Fruit fly (Drosophila melanogaster) whole organism, embryonic: ENCODE results near the gene CG3339.

Experiments used
- Ada2b ChIP-seq: fragments of 200-800 bp; sonication (Bioruptor generic); IDR thresholded peaks from 2 replicates; pipeline ENCODE4 v1.3.6; 2022; ENCODE audit warnings: missing biosample characterization, missing genetic modification characterization
- Bgb ChIP-seq: fragments of 200-800 bp; sonication (Bioruptor generic); IDR thresholded peaks from 2 replicates; pipeline ENCODE4 v1.3.6; 2022; ENCODE audit warnings: missing biosample characterization, missing genetic modification characterization; ENCODE audit not compliant: partially characterized antibody
- CG11504 ChIP-seq: fragments of 200-800 bp; sonication (Bioruptor generic); optimal IDR thresholded peaks from 3 replicates; lab custom pipeline; 2019; ENCODE audit warnings: missing biosample characterization, mild to moderate bottlenecking, missing genetic modification characterization, moderate library complexity
- CG15514 ChIP-seq: fragments of 200-800 bp; sonication (Bioruptor generic); optimal IDR thresholded peaks from 3 replicates; lab custom pipeline; 2017; ENCODE audit warnings: missing biosample characterization, missing genetic modification characterization, mild to moderate bottlenecking, moderate library complexity, missing genetic modification reagents
- CG1603 ChIP-seq: fragments of 200-800 bp; sonication (Bioruptor generic); optimal IDR thresholded peaks from 2 replicates; lab custom pipeline; 2019; ENCODE audit warnings: missing biosample characterization, mild to moderate bottlenecking, missing genetic modification characterization, moderate library complexity
- CG16813 ChIP-seq: fragments of 200-800 bp; sonication (Bioruptor generic); IDR thresholded peaks from 3 replicates; pipeline ENCODE4 v1.3.6; 2022; ENCODE audit warnings: missing biosample characterization, missing genetic modification characterization; ENCODE audit not compliant: partially characterized antibody
- CG17361 ChIP-seq: fragments of 200-800 bp; sonication (Bioruptor generic); IDR thresholded peaks from 3 replicates; pipeline ENCODE4 v1.3.6; 2022; ENCODE audit warnings: missing biosample characterization, missing genetic modification characterization
- CG1792 ChIP-seq: fragments of 200-800 bp; sonication (Bioruptor generic); optimal IDR thresholded peaks from 2 replicates; lab custom pipeline; 2016; ENCODE audit warnings: missing biosample characterization, missing genetic modification characterization
- CG18599 ChIP-seq: fragments of 200-800 bp; sonication (Bioruptor generic); optimal IDR thresholded peaks from 3 replicates; lab custom pipeline; 2017; ENCODE audit warnings: missing biosample characterization, missing genetic modification characterization, mild to moderate bottlenecking, moderate library complexity, missing genetic modification reagents
- CG32767 ChIP-seq: fragments of 200-800 bp; sonication (Bioruptor generic); IDR thresholded peaks from 2 replicates; pipeline ENCODE4 v1.3.6; 2022; ENCODE audit warnings: missing biosample characterization, missing genetic modification characterization
- CG3281 ChIP-seq: fragments of 200-800 bp; sonication (Bioruptor generic); optimal IDR thresholded peaks from 3 replicates; lab custom pipeline; 2017; ENCODE audit warnings: missing biosample characterization, mild to moderate bottlenecking, missing genetic modification characterization
- CG3995 ChIP-seq: fragments of 200-800 bp; sonication (Bioruptor generic); optimal IDR thresholded peaks from 3 replicates; lab custom pipeline; 2016; ENCODE audit warnings: missing biosample characterization, missing genetic modification characterization
- CG6175 ChIP-seq: fragments of 200-800 bp; sonication (Bioruptor generic); IDR thresholded peaks from 3 replicates; pipeline ENCODE4 v1.3.6; 2022; ENCODE audit warnings: missing biosample characterization, missing genetic modification characterization
- CG6654 ChIP-seq: fragments of 200-800 bp; sonication (Bioruptor generic); optimal IDR thresholded peaks from 2 replicates; lab custom pipeline; 2017; ENCODE audit warnings: missing biosample characterization, mild to moderate bottlenecking, missing genetic modification characterization
- CG8089 ChIP-seq: fragments of 200-800 bp; sonication (Bioruptor generic); optimal IDR thresholded peaks from 3 replicates; lab custom pipeline; 2016; ENCODE audit warnings: missing biosample characterization, missing genetic modification characterization
- CG9797 ChIP-seq: fragments of 200-800 bp; sonication (Bioruptor generic); optimal IDR thresholded peaks from 3 replicates; lab custom pipeline; 2018; ENCODE audit warnings: missing biosample characterization, mild to moderate bottlenecking, missing genetic modification characterization
- Camta ChIP-seq: fragments of 200-800 bp; sonication (Bioruptor generic); optimal IDR thresholded peaks from 2 replicates; lab custom pipeline; 2016; ENCODE audit warnings: missing biosample characterization, missing genetic modification characterization
- Dp ChIP-seq: fragments of 200-800 bp; sonication (Bioruptor generic); optimal IDR thresholded peaks from 2 replicates; lab custom pipeline; 2018; ENCODE audit warnings: missing biosample characterization, mild to moderate bottlenecking, missing genetic modification characterization, moderate library complexity
- ERR ChIP-seq: fragments of 200-800 bp; sonication (Bioruptor generic); optimal IDR thresholded peaks from 2 replicates; lab custom pipeline; 2016; ENCODE audit warnings: missing biosample characterization, missing genetic modification characterization
- Ets65A ChIP-seq: fragments of 200-800 bp; sonication (Bioruptor generic); peaks from one replicate; lab custom pipeline; 2016; ENCODE audit warnings: missing biosample characterization, missing genetic modification characterization
- HLH4C ChIP-seq: fragments of 200-800 bp; sonication (Bioruptor generic); IDR thresholded peaks from 3 replicates; pipeline ENCODE4 v1.3.6; 2022; ENCODE audit warnings: missing biosample characterization, missing genetic modification characterization; ENCODE audit not compliant: partially characterized antibody
- HmgD ChIP-seq: fragments of 200-800 bp; sonication (Bioruptor generic); optimal IDR thresholded peaks from 3 replicates; lab custom pipeline; 2016; ENCODE audit warnings: missing biosample characterization, missing genetic modification characterization
- Jarid2 ChIP-seq: fragments of 200-800 bp; sonication (Bioruptor generic); optimal IDR thresholded peaks from 3 replicates; lab custom pipeline; 2017; ENCODE audit warnings: mild to moderate bottlenecking, missing biosample characterization, missing genetic modification reagents, missing genetic modification characterization
- Lhr ChIP-seq: fragments of 200-800 bp; sonication (Bioruptor generic); optimal IDR thresholded peaks from 3 replicates; lab custom pipeline; 2017; ENCODE audit warnings: mild to moderate bottlenecking, missing biosample characterization, missing genetic modification reagents, missing genetic modification characterization
- Myb ChIP-seq: fragments of 200-800 bp; sonication (Bioruptor generic); optimal IDR thresholded peaks from 2 replicates; lab custom pipeline; 2016; ENCODE audit warnings: missing biosample characterization, missing genetic modification characterization
- Ptx1 ChIP-seq: fragments of 200-800 bp; sonication (Bioruptor generic); IDR thresholded peaks from 2 replicates; pipeline ENCODE4 v1.3.6; 2022; ENCODE audit warnings: missing biosample characterization, missing genetic modification characterization
- amos ChIP-seq: fragments of 200-800 bp; sonication (Bioruptor generic); IDR thresholded peaks from 2 replicates; pipeline ENCODE4 v1.3.6; 2022; ENCODE audit warnings: missing biosample characterization, missing genetic modification characterization; ENCODE audit not compliant: partially characterized antibody
- cg ChIP-seq: fragments of 200-800 bp; sonication (Bioruptor generic); optimal IDR thresholded peaks from 3 replicates; lab custom pipeline; 2019; ENCODE audit warnings: missing biosample characterization, mild to moderate bottlenecking, missing genetic modification characterization, moderate library complexity
- cwo ChIP-seq: fragments of 200-800 bp; sonication (Bioruptor generic); optimal IDR thresholded peaks from 3 replicates; lab custom pipeline; 2017; ENCODE audit warnings: missing biosample characterization, missing genetic modification characterization, mild to moderate bottlenecking, moderate library complexity, missing genetic modification reagents
- grn ChIP-seq: fragments of 200-800 bp; sonication (Bioruptor generic); optimal IDR thresholded peaks from 3 replicates; lab custom pipeline; 2017; ENCODE audit warnings: missing biosample characterization, missing genetic modification characterization
- gsb-n ChIP-seq: fragments of 200-800 bp; sonication (Bioruptor generic); optimal IDR thresholded peaks from 3 replicates; lab custom pipeline; 2018; ENCODE audit warnings: missing biosample characterization, mild to moderate bottlenecking, missing genetic modification characterization
- hkb ChIP-seq, 2 experiments: fragments of 200-800 bp in 1 of 2; fragments of >200 bp in 1 of 2; sonication (Bioruptor generic) in 1 of 2; IDR thresholded peaks in 1 of 2; optimal IDR thresholded peaks in 1 of 2; 2 replicates each; pipeline versions ENCODE4 v1.3.6 to Lab custom; 2017 to 2022; ENCODE audit warnings: missing biosample characterization in 1 of 2, missing genetic modification characterization in 1 of 2
- lov ChIP-seq, 2 experiments: fragments of 200-800 bp in 1 of 2; fragments of >200 bp in 1 of 2; sonication (Bioruptor generic) in 1 of 2; IDR thresholded peaks in 1 of 2; optimal IDR thresholded peaks in 1 of 2; 2 replicates in 1 of 2; 3 replicates in 1 of 2; pipeline versions ENCODE4 v1.3.6 to Lab custom; 2017 to 2022; ENCODE audit warnings: missing biosample characterization in 1 of 2, missing genetic modification characterization in 1 of 2
- phol ChIP-seq: fragments of 200-800 bp; sonication (Bioruptor generic); optimal IDR thresholded peaks from 3 replicates; lab custom pipeline; 2018; ENCODE audit warnings: missing biosample characterization, mild to moderate bottlenecking, missing genetic modification characterization, moderate library complexity
- pros ChIP-seq: fragments of 200-800 bp; sonication (Bioruptor generic); optimal IDR thresholded peaks from 3 replicates; lab custom pipeline; 2019; ENCODE audit warnings: missing biosample characterization, mild to moderate bottlenecking, missing genetic modification characterization, moderate library complexity
- pzg ChIP-seq: fragments of 200-800 bp; sonication (Bioruptor generic); optimal IDR thresholded peaks from 3 replicates; lab custom pipeline; 2018; ENCODE audit warnings: missing biosample characterization, mild to moderate bottlenecking, missing genetic modification characterization, moderate library complexity
- slbo ChIP-seq: fragments of 200-800 bp; sonication (Bioruptor generic); IDR thresholded peaks from 2 replicates; pipeline ENCODE4 v1.3.6; 2022; ENCODE audit warnings: missing biosample characterization, missing genetic modification characterization
- tll ChIP-seq, 2 experiments: fragments of 200-800 bp in 1 of 2; fragments of >200 bp in 1 of 2; sonication (Bioruptor generic) in 1 of 2; optimal IDR thresholded peaks; 2 replicates each; lab custom pipeline; 2017 to 2019; ENCODE audit warnings: missing biosample characterization in 2 of 2, missing genetic modification characterization in 2 of 2, mild to moderate bottlenecking in 1 of 2, moderate library complexity in 1 of 2
- usp ChIP-seq: fragments of >200 bp; optimal IDR thresholded peaks from 2 replicates; lab custom pipeline; 2017; ENCODE audit warnings: missing biosample characterization, missing genetic modification characterization
- z ChIP-seq: fragments of 200-800 bp; sonication (Bioruptor generic); IDR thresholded peaks from 3 replicates; pipeline ENCODE4 v1.3.6; 2022; ENCODE audit warnings: missing biosample characterization, missing genetic modification characterization

Gene CG3339

DNA sequence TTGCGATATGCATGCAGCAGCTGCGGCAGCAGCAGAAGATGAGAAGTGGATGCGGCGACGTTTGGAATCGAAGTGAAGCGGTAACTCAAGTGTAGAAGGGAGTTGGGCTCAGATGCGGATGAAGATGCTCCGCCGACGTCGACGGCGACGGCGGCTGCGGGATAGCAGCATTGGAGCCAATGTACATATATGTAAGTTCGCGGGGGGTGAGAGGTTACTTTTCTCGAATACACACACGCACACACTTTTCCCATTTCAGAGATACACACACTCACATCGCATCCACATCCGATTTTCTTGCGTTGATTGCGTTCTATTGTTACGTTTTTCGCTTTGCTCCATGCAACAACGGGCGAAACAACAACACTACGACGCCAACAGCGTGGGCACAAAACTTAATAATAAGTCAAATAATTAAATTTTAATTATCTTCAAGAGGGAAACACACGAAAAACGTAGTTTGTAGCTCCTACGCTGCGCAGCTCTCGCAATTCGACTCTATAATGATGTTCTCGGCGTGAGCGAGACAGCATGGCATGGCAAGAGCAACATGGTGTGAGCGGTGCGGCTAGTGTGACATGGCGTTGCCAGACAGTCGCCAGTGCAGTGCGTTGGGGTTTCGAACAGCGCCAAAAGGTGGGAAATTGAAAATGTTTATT, 77.3 kb downstream of the CG3339 start, which contains the start of gene CG18766 (continued):
- TF ChIP-seq CG15514 (GFP tag; lab: Kevin White, UChicago): peak; percentile 64
- TF ChIP-seq CG18599: peak; percentile 4
- TF ChIP-seq CG1792 (GFP tag; lab: Kevin White, UChicago): peak; percentile 5
- TF ChIP-seq cwo (GFP tag; lab: Kevin White, UChicago): no peak
- TF ChIP-seq CG11504 (tag; lab: Kevin White, UChicago): peak; percentile 68
- peak; percentile 31 for TF ChIP-seq CG3995 (GFP tag; lab: Kevin White, UChicago)
- peak; percentile 61 for TF ChIP-seq slbo
- TF ChIP-seq CG6654 (GFP tag; lab: Kevin White, UChicago): no peak
- no peak for TF ChIP-seq lov (optimal IDR thresholded peaks at IDR 0.05; lab: Kevin White, UChicago)
- 0 out of 3 replicates have a peak, but pooled peaks have one; percentile 30 for TF ChIP-seq lov (GFP tag; IDR thresholded peaks at IDR 0.05; lab: Robert Waterston, UW)
- TF ChIP-seq z (GFP tag; lab: Robert Waterston, UW): no peak
- TF ChIP-seq phol (tag; lab: Kevin White, UChicago): peak; percentile 40
- TF ChIP-seq HLH4C (GFP tag; lab: Robert Waterston, UW): peak; percentile 30; the same call in 1 of the 3 replicates
- peak; percentile 86 for TF ChIP-seq HmgD (GFP tag; lab: Kevin White, UChicago)
- TF ChIP-seq Myb (GFP tag; lab: Kevin White, UChicago): peak; percentile 77
- peak; percentile 4 for TF ChIP-seq pros (GFP tag; lab: Kevin White, UChicago)
- peak; percentile 28; the same call in 1 of the 2 replicates for TF ChIP-seq Ptx1 (GFP tag; lab: Robert Waterston, UW)
- TF ChIP-seq gsb-n (tag; lab: Kevin White, UChicago): peak; percentile 5
- TF ChIP-seq Ada2b: no peak
- TF ChIP-seq hkb (optimal IDR thresholded peaks at IDR 0.05; lab: Kevin White, UChicago): peak; percentile 55
- TF ChIP-seq hkb (GFP tag; IDR thresholded peaks at IDR 0.05; lab: Robert Waterston, UW): no peak
- peak; percentile 41 for TF ChIP-seq grn (GFP tag; lab: Kevin White, UChicago)
- no peak for TF ChIP-seq CG3281
- TF ChIP-seq amos: peak; percentile 45
- peak; percentile 45 for TF ChIP-seq ERR (GFP tag; lab: Kevin White, UChicago)
- peak; percentile 41; the same call in 1 of the 2 replicates for TF ChIP-seq Bgb (GFP tag; lab: Robert Waterston, UW)
- TF ChIP-seq usp (GFP tag; lab: Kevin White, UChicago): no peak
- peak; percentile 7 for TF ChIP-seq CG8089 (GFP tag; lab: Kevin White, UChicago)
- TF ChIP-seq Ets65A: peak; percentile 41
- TF ChIP-seq cg: peak; percentile 84
- TF ChIP-seq Camta (GFP tag; lab: Kevin White, UChicago): peak; percentile 13
- peak; percentile 81 for TF ChIP-seq Dp (GFP tag; lab: Kevin White, UChicago)
- TF ChIP-seq CG1603: peak; percentile 79
- 0 out of 3 replicates have a peak, but pooled peaks have one; percentile 41 for TF ChIP-seq CG6175 (GFP tag; lab: Robert Waterston, UW)
- peak in 1 of 2 experiments; percentile 47 for TF ChIP-seq tll (GFP tag; optimal IDR thresholded peaks at IDR 0.05; lab: Kevin White, UChicago)
- TF ChIP-seq CG16813 (GFP tag; lab: Robert Waterston, UW): 0 out of 3 replicates have a peak, but pooled peaks have one; percentile 21
- TF ChIP-seq pzg (GFP tag; lab: Kevin White, UChicago): peak; percentile 82
- TF ChIP-seq CG17361 (GFP tag; lab: Robert Waterston, UW): peak; percentile 33; the same call in 1 of the 3 replicates
- peak; percentile 38 for TF ChIP-seq Lhr (GFP tag; lab: Kevin White, UChicago)
- peak; percentile 51 for TF ChIP-seq CG32767 (GFP tag; lab: Robert Waterston, UW)
- peak; percentile 33 for TF ChIP-seq Jarid2 (GFP tag; lab: Kevin White, UChicago)
- TF ChIP-seq CG9797 (GFP tag; lab: Kevin White, UChicago): peak; percentile 18
